Worm (Caenorhabditis elegans) whole organism, young adult: ENCODE results near the gene W09D10.4.

Source experiments
- B0019.2 ChIP-seq: fragments of 200-800 bp; sonication (Bioruptor generic); conservative IDR thresholded peaks from 2 replicates; pipeline ENCODE4 v1.3.6; 2022; ENCODE audit warnings: missing genetic modification reagents, missing genetic modification characterization, missing compliant biosample characterization
- B0261.1 ChIP-seq: sonication (generic microtip); optimal IDR thresholded peaks from 2 replicates; lab custom pipeline; 2016; ENCODE audit warnings: mild to moderate bottlenecking, missing genetic modification characterization, moderate library complexity, missing compliant biosample characterization
- B0336.3 ChIP-seq: fragments of 200-800 bp; sonication (Bioruptor generic); IDR thresholded peaks from 2 replicates; pipeline ENCODE4 v1.3.6; 2022; ENCODE audit warnings: missing genetic modification characterization, missing compliant biosample characterization
- C06A6.2 ChIP-seq: fragments of 200-800 bp; sonication (Bioruptor generic); conservative IDR thresholded peaks from 2 replicates; pipeline ENCODE4 v1.3.6; 2022; ENCODE audit warnings: missing genetic modification characterization, missing compliant biosample characterization
- C17E4.6 ChIP-seq: fragments of 200-800 bp; sonication (Bioruptor generic); IDR thresholded peaks from 2 replicates; pipeline ENCODE4 v1.3.6; 2022; ENCODE audit warnings: missing genetic modification reagents, missing genetic modification characterization, missing compliant biosample characterization
- D2030.7 ChIP-seq: fragments of 200-800 bp; sonication (Bioruptor generic); IDR thresholded peaks from 2 replicates; pipeline ENCODE4 v1.3.6; 2022; ENCODE audit warnings: missing genetic modification reagents, missing genetic modification characterization, missing compliant biosample characterization
- F49E8.2 ChIP-seq: sonication (generic microtip); optimal IDR thresholded peaks from 3 replicates; lab custom pipeline; 2017; ENCODE audit warnings: missing genetic modification characterization, mild to moderate bottlenecking, missing compliant biosample characterization, antibody characterized with exemption, moderate library complexity; ENCODE audit not compliant: insufficient read depth
- F52B5.7 ChIP-seq: sonication (generic microtip); optimal IDR thresholded peaks from 2 replicates; lab custom pipeline; 2016; ENCODE audit warnings: mild to moderate bottlenecking, missing genetic modification characterization, missing compliant biosample characterization
- F57C9.4 ChIP-seq: sonication (generic microtip); optimal IDR thresholded peaks from 2 replicates; lab custom pipeline; 2017; ENCODE audit warnings: mild to moderate bottlenecking, missing genetic modification characterization, missing compliant biosample characterization
- T26A5.8 ChIP-seq: sonication (generic microtip); optimal IDR thresholded peaks from 2 replicates; lab custom pipeline; 2016; ENCODE audit warnings: missing genetic modification characterization, missing compliant biosample characterization
- Y56A3A.18 ChIP-seq: fragments of 200-800 bp; sonication (Bioruptor generic); IDR thresholded peaks from 2 replicates; pipeline ENCODE4 v1.3.6; 2022; ENCODE audit warnings: missing genetic modification reagents, missing genetic modification characterization, missing compliant biosample characterization
- Y95B8A.8 ChIP-seq: fragments of 200-800 bp; sonication (Bioruptor generic); IDR thresholded peaks from 2 replicates; pipeline ENCODE4 v1.3.6; 2022; ENCODE audit warnings: missing genetic modification reagents, missing genetic modification characterization, missing compliant biosample characterization
- ZK185.1 ChIP-seq: sonication (generic microtip); optimal IDR thresholded peaks from 2 replicates; lab custom pipeline; 2016; ENCODE audit warnings: mild to moderate bottlenecking, missing genetic modification characterization, missing compliant biosample characterization; ENCODE audit not compliant: poor library complexity, severe bottlenecking
- ama-1 ChIP-seq, 3 experiments: fragments of 150-350 bp in 1 of 3; sonication (generic microtip) in 2 of 3; optimal IDR thresholded peaks; 2 replicates each; lab custom pipeline; 2014 to 2018; ENCODE audit warnings: missing biosample characterization in 2 of 3, missing genetic modification characterization in 2 of 3, missing genetic modification reagents in 2 of 3
- atf-7 ChIP-seq: sonication (generic microtip); optimal IDR thresholded peaks from 2 replicates; lab custom pipeline; 2017; ENCODE audit warnings: mild to moderate bottlenecking, missing genetic modification characterization, missing compliant biosample characterization
- athp-1 ChIP-seq: sonication (generic microtip); optimal IDR thresholded peaks from 2 replicates; lab custom pipeline; 2017; ENCODE audit warnings: mild to moderate bottlenecking, missing genetic modification characterization, missing compliant biosample characterization
- ccch-3 ChIP-seq: fragments of 200-800 bp; sonication (Bioruptor generic); optimal IDR thresholded peaks from 2 replicates; lab custom pipeline; 2018; ENCODE audit warnings: mild to moderate bottlenecking, missing genetic modification characterization, missing compliant biosample characterization
- cebp-1 ChIP-seq, 2 experiments: fragments of 200-800 bp in 1 of 2; sonication (Bioruptor generic) in 1 of 2; sonication (generic microtip) in 1 of 2; IDR thresholded peaks in 1 of 2; optimal IDR thresholded peaks in 1 of 2; 2 replicates each; pipeline versions ENCODE4 v1.3.6 to Lab custom; 2017 to 2022; ENCODE audit warnings: missing compliant biosample characterization in 2 of 2, missing genetic modification characterization in 2 of 2, mild to moderate bottlenecking in 1 of 2, missing genetic modification reagents in 1 of 2, moderate library complexity in 1 of 2
- cebp-2 ChIP-seq: fragments of 200-800 bp; sonication (Bioruptor generic); IDR thresholded peaks from 2 replicates; pipeline ENCODE4 v1.3.6; 2022; ENCODE audit warnings: missing genetic modification characterization, missing compliant biosample characterization
- ceh-27 ChIP-seq: fragments of 200-800 bp; sonication (Bioruptor generic); optimal IDR thresholded peaks from 2 replicates; lab custom pipeline; 2018; ENCODE audit warnings: mild to moderate bottlenecking, missing genetic modification characterization, moderate library complexity, missing compliant biosample characterization
- ceh-58 ChIP-seq: fragments of 200-800 bp; sonication (Bioruptor generic); IDR thresholded peaks from 2 replicates; pipeline ENCODE4 v1.3.6; 2022; ENCODE audit warnings: missing genetic modification characterization, missing compliant biosample characterization
- dpl-1 ChIP-seq: fragments of 150-350 bp; optimal IDR thresholded peaks from 2 replicates; lab custom pipeline; 2014; ENCODE audit warnings: missing biosample characterization, missing genetic modification reagents, missing genetic modification characterization
- efl-1 ChIP-seq: fragments of 150-350 bp; optimal IDR thresholded peaks from 2 replicates; lab custom pipeline; 2014; ENCODE audit warnings: missing biosample characterization, missing genetic modification reagents, missing genetic modification characterization
- hlh-12 ChIP-seq: sonication (generic microtip); optimal IDR thresholded peaks from 2 replicates; lab custom pipeline; 2016; ENCODE audit warnings: missing genetic modification characterization, missing compliant biosample characterization
- lag-1 ChIP-seq: fragments of 200-800 bp; sonication (Bioruptor generic); IDR thresholded peaks from 2 replicates; pipeline ENCODE4 v1.3.6; 2022; ENCODE audit warnings: missing genetic modification reagents, missing genetic modification characterization, missing compliant biosample characterization
- madf-3 ChIP-seq: fragments of 200-800 bp; sonication (Bioruptor generic); IDR thresholded peaks from 2 replicates; pipeline ENCODE4 v1.3.6; 2022; ENCODE audit warnings: missing genetic modification reagents, missing genetic modification characterization, missing compliant biosample characterization
- mes-4 ChIP-seq: sonication (generic microtip); optimal IDR thresholded peaks from 2 replicates; lab custom pipeline; 2016; ENCODE audit warnings: missing genotype, missing genetic modification characterization, missing compliant biosample characterization
- mxl-1 ChIP-seq: sonication (generic microtip); optimal IDR thresholded peaks from 2 replicates; lab custom pipeline; 2016; ENCODE audit warnings: missing genetic modification characterization, missing compliant biosample characterization
- nfya-1 ChIP-seq: sonication (generic microtip); optimal IDR thresholded peaks from 2 replicates; lab custom pipeline; 2017; ENCODE audit warnings: antibody characterized with exemption, missing compliant biosample characterization, missing genetic modification characterization, borderline replicate concordance; ENCODE audit not compliant: insufficient read depth
- nhr-179 ChIP-seq: sonication (generic microtip); optimal IDR thresholded peaks from 2 replicates; lab custom pipeline; 2016; ENCODE audit warnings: mild to moderate bottlenecking, missing genetic modification characterization, missing compliant biosample characterization
- nhr-27 ChIP-seq: fragments of 200-800 bp; sonication (Bioruptor generic); optimal IDR thresholded peaks from 2 replicates; lab custom pipeline; 2018; ENCODE audit warnings: mild to moderate bottlenecking, missing genetic modification characterization, moderate library complexity, missing compliant biosample characterization
- pbrm-1 ChIP-seq: fragments of 200-800 bp; sonication (Bioruptor generic); IDR thresholded peaks from 2 replicates; pipeline ENCODE4 v1.3.6; 2022; ENCODE audit warnings: missing genetic modification reagents, missing genetic modification characterization, missing compliant biosample characterization
- snpc-3.4 ChIP-seq: sonication (generic microtip); optimal IDR thresholded peaks from 2 replicates; lab custom pipeline; 2017; ENCODE audit warnings: missing genetic modification characterization, mild to moderate bottlenecking, missing compliant biosample characterization, antibody characterized with exemption, moderate library complexity, missing genotype, missing genetic modification reagents
- somi-1 ChIP-seq: fragments of 200-800 bp; sonication (Bioruptor generic); optimal IDR thresholded peaks from 2 replicates; lab custom pipeline; 2018; ENCODE audit warnings: mild to moderate bottlenecking, missing genetic modification characterization, missing compliant biosample characterization
- tlf-1 ChIP-seq: fragments of 200-800 bp; sonication (Bioruptor generic); optimal IDR thresholded peaks from 2 replicates; lab custom pipeline; 2018; ENCODE audit warnings: mild to moderate bottlenecking, missing genetic modification characterization, missing compliant biosample characterization
- unc-62 ChIP-seq: fragments of 150-350 bp; optimal IDR thresholded peaks from 2 replicates; lab custom pipeline; 2014; ENCODE audit warnings: missing biosample characterization, missing genetic modification reagents, missing genetic modification characterization
- zim-3 ChIP-seq: sonication (generic microtip); optimal IDR thresholded peaks from 2 replicates; lab custom pipeline; 2017; ENCODE audit warnings: mild to moderate bottlenecking, missing genetic modification characterization, moderate library complexity, missing compliant biosample characterization
- ztf-22 ChIP-seq: fragments of 200-800 bp; sonication (Bioruptor generic); optimal IDR thresholded peaks from 2 replicates; lab custom pipeline; 2018; ENCODE audit warnings: mild to moderate bottlenecking, missing genetic modification characterization, moderate library complexity, missing compliant biosample characterization
- ztf-26 ChIP-seq: sonication (generic microtip); optimal IDR thresholded peaks from 2 replicates; lab custom pipeline; 2017; ENCODE audit warnings: missing genetic modification characterization, missing compliant biosample characterization
- ztf-3 ChIP-seq: fragments of 200-800 bp; sonication (Bioruptor generic); optimal IDR thresholded peaks from 2 replicates; lab custom pipeline; 2018; ENCODE audit warnings: mild to moderate bottlenecking, missing genetic modification characterization, missing compliant biosample characterization

The W09D10.4 gene

DNA sequence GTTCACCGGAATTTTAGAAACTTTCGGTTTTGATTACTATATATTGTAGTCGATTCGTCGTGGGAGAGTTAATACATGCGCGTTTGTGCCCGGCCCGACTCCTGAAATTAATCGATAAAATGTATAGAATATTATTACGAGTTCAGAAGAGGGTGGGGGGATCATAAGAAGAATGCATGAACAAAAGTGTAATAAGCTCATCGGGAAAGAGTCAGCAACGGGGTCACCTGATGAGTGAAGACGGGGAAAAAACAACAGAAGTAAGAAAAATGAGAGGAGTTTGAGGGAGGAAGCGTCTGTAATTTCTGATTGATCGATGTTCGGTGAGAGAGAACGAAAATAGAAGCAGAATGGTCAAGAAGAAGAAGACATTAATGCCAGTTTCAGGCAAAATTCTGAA lies at the start of gene W09D10.4:
Gene W09D10.4 (minus strand): TSS at position 101 of the 400 bp plus-strand sequence.
- TF ChIP-seq B0336.3 (GFP tag; lab: Robert Waterston, UW) (no peak), cebp-1 (GFP tag; IDR thresholded peaks at IDR 0.05; lab: Robert Waterston, UW) (no peak), cebp-1 (tag; optimal IDR thresholded peaks at IDR 0.05; lab: Kevin White, UChicago) (peak; percentile 4)

DNA sequence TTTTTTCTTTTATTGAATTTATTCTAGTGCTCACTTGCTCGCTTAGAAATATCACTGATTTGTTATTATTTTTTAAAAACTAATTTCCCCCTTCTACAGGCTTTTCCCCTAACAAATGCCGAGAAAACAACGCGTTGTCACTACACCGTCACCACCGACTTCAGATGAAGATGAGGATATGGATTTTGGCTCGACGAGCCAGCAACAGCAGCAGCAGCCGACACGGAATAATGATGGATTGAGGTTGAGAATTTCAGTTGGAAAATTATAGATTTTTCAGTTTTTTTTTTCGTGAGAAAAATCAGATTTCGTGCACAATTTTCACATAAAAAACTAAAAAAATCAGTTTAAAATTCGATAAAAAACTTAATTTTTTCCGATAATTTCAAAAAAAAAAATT lies 47.0 kb upstream of the W09D10.4 start, which contains the start of gene dpy-28:
Gene dpy-28 (plus strand): TSS at position 100 of the 400 bp plus-strand sequence.
- TF ChIP-seq atf-7, result peak; percentile 7
- no peak for TF ChIP-seq cebp-1 (GFP tag; IDR thresholded peaks at IDR 0.05; lab: Robert Waterston, UW)
- peak; percentile 48 for TF ChIP-seq cebp-1 (tag; optimal IDR thresholded peaks at IDR 0.05; lab: Kevin White, UChicago)
- no peak for TF ChIP-seq mxl-1 (tag; lab: Kevin White, UChicago)
- TF ChIP-seq ama-1 (optimal IDR thresholded peaks at IDR 0.05; lab: Kevin White, UChicago), result peak; percentile 75
- no peak for TF ChIP-seq ama-1 (GFP tag; optimal IDR thresholded peaks at IDR 0.05; lab: Kevin White, UChicago)

DNA sequence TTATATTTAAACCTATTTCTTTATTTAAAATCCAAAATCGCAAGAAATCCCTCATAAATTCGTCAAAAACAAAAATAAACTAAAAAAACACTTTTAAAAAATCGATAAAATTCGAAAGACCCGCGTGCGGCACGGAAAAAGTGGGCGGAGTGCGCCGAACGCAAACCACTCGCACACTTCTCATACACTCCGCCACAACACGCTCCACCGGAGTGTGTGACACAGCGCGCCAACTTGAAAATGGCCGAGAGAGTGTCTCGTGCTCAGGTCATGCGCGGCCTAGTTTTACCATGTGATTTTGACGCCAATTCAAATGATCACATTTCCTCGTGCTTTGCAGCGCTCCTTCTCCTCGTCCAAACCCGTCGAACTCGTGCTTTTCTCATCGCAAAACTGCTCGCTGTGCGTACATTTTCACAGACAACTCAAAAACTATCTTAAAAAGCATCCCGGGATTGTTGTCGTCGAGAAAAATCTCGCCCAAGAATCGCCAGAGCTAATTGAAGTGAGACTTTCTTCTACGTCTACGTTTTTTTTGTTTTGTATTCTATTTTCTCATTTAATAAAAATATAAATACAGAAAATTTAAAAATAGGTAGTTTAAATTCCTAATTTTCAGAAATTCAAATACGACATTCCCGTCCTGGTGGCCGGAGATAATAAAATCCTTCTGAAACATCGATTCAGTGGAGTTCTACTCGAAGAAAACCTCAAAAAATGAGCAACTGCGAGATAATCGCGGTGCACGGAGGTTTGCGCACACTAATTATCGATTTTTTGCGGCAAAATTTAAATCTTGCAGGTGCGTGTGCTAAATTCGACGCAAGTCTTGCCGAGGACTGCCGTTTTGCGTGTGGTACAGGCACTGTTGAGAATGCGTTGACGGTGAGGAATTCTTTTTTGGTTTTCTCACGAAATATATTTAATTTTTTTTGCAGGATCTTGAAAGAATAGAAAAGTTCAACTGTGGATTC lies 43.3 kb upstream of the W09D10.4 start, which contains the start of gene tasp-1:
Gene tasp-1 (plus strand): TSS at position 258 of the 974 bp plus-strand sequence.
- peak; percentile 17 for TF ChIP-seq mes-4
- no peak for TF ChIP-seq hlh-12
- TF ChIP-seq nfya-1 (tag; lab: Kevin White, UChicago), result no peak
- peak; percentile 98 for TF ChIP-seq zim-3
- TF ChIP-seq mxl-1 (tag; lab: Kevin White, UChicago), result peak; percentile 95
- peak; percentile 100 for TF ChIP-seq ceh-27 (GFP tag; lab: Kevin White, UChicago)
- TF ChIP-seq ZK185.1 (tag; lab: Kevin White, UChicago), result peak; percentile 99
- TF ChIP-seq lag-1, result peak; percentile 95
- peak; percentile 100 for TF ChIP-seq ztf-22 (GFP tag; lab: Kevin White, UChicago)
- peak; percentile 100 for TF ChIP-seq atf-7
- peak; percentile 100 for TF ChIP-seq pbrm-1 (GFP tag; lab: Robert Waterston, UW)
- TF ChIP-seq ama-1 (optimal IDR thresholded peaks at IDR 0.05; lab: Kevin White, UChicago), result no peak
- TF ChIP-seq ama-1 (GFP tag; optimal IDR thresholded peaks at IDR 0.05; lab: Kevin White, UChicago), result peak; percentile 61 to 86
- peak; percentile 100 for TF ChIP-seq tlf-1
- TF ChIP-seq F52B5.7 (tag; lab: Kevin White, UChicago), result peak; percentile 99
- peak; percentile 69 for TF ChIP-seq ccch-3 (GFP tag; lab: Kevin White, UChicago)
- TF ChIP-seq somi-1 (GFP tag; lab: Kevin White, UChicago), result peak; percentile 100
- peak; percentile 99 for TF ChIP-seq ztf-3 (GFP tag; lab: Kevin White, UChicago)
- peak; percentile 54 for TF ChIP-seq B0261.1 (tag; lab: Kevin White, UChicago)
- peak; percentile 90 for TF ChIP-seq unc-62 (GFP tag; lab: Kevin White, UChicago)
- TF ChIP-seq ztf-26 (tag; lab: Kevin White, UChicago), result peak; percentile 100
- peak; percentile 100 for TF ChIP-seq dpl-1 (GFP tag; lab: Kevin White, UChicago)
- TF ChIP-seq ceh-58 (GFP tag; lab: Robert Waterston, UW), result peak; percentile 97
- peak; percentile 95 for TF ChIP-seq snpc-3.4 (tag; lab: Kevin White, UChicago)
- TF ChIP-seq B0019.2 (GFP tag; lab: Robert Waterston, UW), result peak; percentile 98
- peak; percentile 38 for TF ChIP-seq nhr-179 (tag; lab: Kevin White, UChicago)
- TF ChIP-seq Y95B8A.8, result peak; percentile 100
- TF ChIP-seq madf-3, result peak; percentile 99
- peak; percentile 100 for TF ChIP-seq C06A6.2
- TF ChIP-seq efl-1, result peak; percentile 99
- TF ChIP-seq D2030.7 (GFP tag; lab: Robert Waterston, UW), result peak; percentile 98
- TF ChIP-seq Y56A3A.18, result peak; percentile 98
- peak; percentile 98 for TF ChIP-seq cebp-2 (GFP tag; lab: Robert Waterston, UW)
- TF ChIP-seq T26A5.8 (tag; lab: Kevin White, UChicago), result peak; percentile 90
- peak; percentile 98 for TF ChIP-seq F57C9.4 (tag; lab: Kevin White, UChicago)
- peak; percentile 100 for TF ChIP-seq C17E4.6 (GFP tag; lab: Robert Waterston, UW)
- TF ChIP-seq F49E8.2 (tag; lab: Kevin White, UChicago), result peak; percentile 98
- TF ChIP-seq nhr-27 (tag; lab: Kevin White, UChicago), result peak; percentile 98
- peak; percentile 100 for TF ChIP-seq athp-1 (tag; lab: Kevin White, UChicago)
